Worm (Caenorhabditis elegans) whole organism, young adult: Measurements from ENCODE around the gene T28C6.11.
A peak's percentile ranks its signal among the peaks of the same experiment; 100 is the strongest.

Experiments used
- K11D2.4 ChIP-seq: fragments of 200-800 bp; sonication (Bioruptor generic); IDR thresholded peaks from 2 replicates; pipeline ENCODE4 v1.3.6; 2022; ENCODE audit warnings: missing genetic modification reagents, missing genetic modification characterization, missing compliant biosample characterization
- Y53G8AR.9 ChIP-seq: fragments of 200-800 bp; sonication (Bioruptor generic); conservative IDR thresholded peaks from 2 replicates; pipeline ENCODE4 v1.3.6; 2022; ENCODE audit warnings: missing genetic modification reagents, missing genetic modification characterization, missing compliant biosample characterization
- Y95B8A.8 ChIP-seq: fragments of 200-800 bp; sonication (Bioruptor generic); IDR thresholded peaks from 2 replicates; pipeline ENCODE4 v1.3.6; 2022; ENCODE audit warnings: missing genetic modification reagents, missing genetic modification characterization, missing compliant biosample characterization
- ZK185.1 ChIP-seq: sonication (generic microtip); optimal IDR thresholded peaks from 2 replicates; lab custom pipeline; 2016; ENCODE audit warnings: mild to moderate bottlenecking, missing genetic modification characterization, missing compliant biosample characterization; ENCODE audit not compliant: poor library complexity, severe bottlenecking
- aptf-3 ChIP-seq: fragments of 200-800 bp; sonication (Bioruptor generic); IDR thresholded peaks from 2 replicates; pipeline ENCODE4 v1.3.6; 2022; ENCODE audit warnings: missing genetic modification characterization, missing compliant biosample characterization
- attf-3 ChIP-seq: fragments of 200-800 bp; sonication (Bioruptor generic); conservative IDR thresholded peaks from 2 replicates; pipeline ENCODE4 v1.3.6; 2022; ENCODE audit warnings: missing genetic modification reagents, missing genetic modification characterization, missing compliant biosample characterization
- attf-6 ChIP-seq: fragments of 200-800 bp; sonication (Bioruptor generic); IDR thresholded peaks from 2 replicates; pipeline ENCODE4 v1.3.6; 2022; ENCODE audit warnings: missing genetic modification reagents, missing genetic modification characterization, missing compliant biosample characterization
- bed-1 ChIP-seq: fragments of 200-800 bp; sonication (Bioruptor generic); IDR thresholded peaks from 2 replicates; pipeline ENCODE4 v1.3.6; 2022; ENCODE audit warnings: missing genetic modification reagents, missing genetic modification characterization, missing compliant biosample characterization
- cebp-2 ChIP-seq: fragments of 200-800 bp; sonication (Bioruptor generic); IDR thresholded peaks from 2 replicates; pipeline ENCODE4 v1.3.6; 2022; ENCODE audit warnings: missing genetic modification characterization, missing compliant biosample characterization
- ceh-40 ChIP-seq: fragments of 200-800 bp; sonication (Bioruptor generic); IDR thresholded peaks from 2 replicates; pipeline ENCODE4 v1.3.6; 2022; ENCODE audit warnings: missing genetic modification characterization, missing compliant biosample characterization
- ceh-58 ChIP-seq: fragments of 200-800 bp; sonication (Bioruptor generic); IDR thresholded peaks from 2 replicates; pipeline ENCODE4 v1.3.6; 2022; ENCODE audit warnings: missing genetic modification characterization, missing compliant biosample characterization
- chd-7 ChIP-seq: sonication (generic microtip); optimal IDR thresholded peaks from 2 replicates; lab custom pipeline; 2016; ENCODE audit warnings: mild to moderate bottlenecking, missing genetic modification characterization, moderate library complexity, missing compliant biosample characterization
- dpl-1 ChIP-seq: fragments of 150-350 bp; optimal IDR thresholded peaks from 2 replicates; lab custom pipeline; 2014; ENCODE audit warnings: missing biosample characterization, missing genetic modification reagents, missing genetic modification characterization
- egl-18 ChIP-seq: fragments of 200-800 bp; sonication (Bioruptor generic); IDR thresholded peaks from 2 replicates; pipeline ENCODE4 v1.3.6; 2022; ENCODE audit warnings: missing genetic modification reagents, missing genetic modification characterization, missing compliant biosample characterization
- egrh-3 ChIP-seq: fragments of 200-800 bp; sonication (Bioruptor generic); IDR thresholded peaks from 2 replicates; pipeline ENCODE4 v1.3.6; 2022; ENCODE audit warnings: missing genetic modification reagents, missing genetic modification characterization, missing compliant biosample characterization
- hrde-1 ChIP-seq: sonication (generic microtip); optimal IDR thresholded peaks from 2 replicates; lab custom pipeline; 2016; ENCODE audit warnings: missing genetic modification characterization, mild to moderate bottlenecking, missing compliant biosample characterization, moderate library complexity, missing genotype, missing genetic modification reagents, borderline replicate concordance
- hsf-1 ChIP-seq: fragments of 200-800 bp; sonication (Bioruptor generic); IDR thresholded peaks from 2 replicates; pipeline ENCODE4 v1.3.6; 2022; ENCODE audit warnings: missing genetic modification reagents, missing genetic modification characterization, missing compliant biosample characterization
- lin-26 ChIP-seq: fragments of 200-800 bp; sonication (Bioruptor generic); IDR thresholded peaks from 2 replicates; pipeline ENCODE4 v1.3.6; 2022; ENCODE audit warnings: missing genetic modification reagents, missing genetic modification characterization, missing compliant biosample characterization
- lin-40 ChIP-seq: sonication (generic microtip); optimal IDR thresholded peaks from 2 replicates; lab custom pipeline; 2016; ENCODE audit warnings: missing genetic modification characterization, mild to moderate bottlenecking, missing compliant biosample characterization, missing genotype, missing genetic modification reagents
- madf-6 ChIP-seq: fragments of 200-800 bp; sonication (Bioruptor generic); IDR thresholded peaks from 2 replicates; pipeline ENCODE4 v1.3.6; 2022; ENCODE audit warnings: missing genetic modification reagents, missing genetic modification characterization, missing compliant biosample characterization
- madf-8 ChIP-seq: fragments of 200-800 bp; sonication (Bioruptor generic); conservative IDR thresholded peaks from 2 replicates; pipeline ENCODE4 v1.3.6; 2022; ENCODE audit warnings: missing genetic modification reagents, missing genetic modification characterization, missing compliant biosample characterization
- nfya-2 ChIP-seq: fragments of 200-800 bp; sonication (Bioruptor generic); IDR thresholded peaks from 2 replicates; pipeline ENCODE4 v1.3.6; 2022; ENCODE audit warnings: missing genetic modification reagents, missing genetic modification characterization, missing compliant biosample characterization
- nfyb-1 ChIP-seq: fragments of 200-800 bp; sonication (Bioruptor generic); IDR thresholded peaks from 2 replicates; pipeline ENCODE4 v1.3.6; 2022; ENCODE audit warnings: missing genetic modification reagents, missing genetic modification characterization, missing compliant biosample characterization
- nhr-120 ChIP-seq: fragments of 200-800 bp; sonication (Bioruptor generic); IDR thresholded peaks from 2 replicates; pipeline ENCODE4 v1.3.6; 2022; ENCODE audit warnings: missing genetic modification characterization, missing compliant biosample characterization
- repo-1 ChIP-seq: sonication (generic microtip); optimal IDR thresholded peaks from 2 replicates; lab custom pipeline; 2017; ENCODE audit warnings: mild to moderate bottlenecking, missing genetic modification characterization, missing compliant biosample characterization
- rpc-1 ChIP-seq, 2 experiments: fragments of 150-350 bp in 1 of 2; sonication (generic microtip) in 1 of 2; optimal IDR thresholded peaks; 2 replicates each; lab custom pipeline; 2014 to 2018; ENCODE audit warnings: missing biosample characterization in 1 of 2, missing genetic modification characterization in 1 of 2, missing genetic modification reagents in 1 of 2, missing genotype in 1 of 2
- sea-2 ChIP-seq: fragments of 200-800 bp; sonication (Bioruptor generic); IDR thresholded peaks from 2 replicates; pipeline ENCODE4 v1.3.6; 2022; ENCODE audit warnings: missing genetic modification characterization, missing compliant biosample characterization
- snpc-1.1 ChIP-seq: sonication (generic microtip); optimal IDR thresholded peaks from 2 replicates; lab custom pipeline; 2017; ENCODE audit warnings: missing genetic modification characterization, mild to moderate bottlenecking, missing compliant biosample characterization, antibody characterized with exemption, moderate library complexity, missing genotype, missing genetic modification reagents; ENCODE audit not compliant: insufficient read depth
- snpc-1.3 ChIP-seq: sonication (generic microtip); optimal IDR thresholded peaks from 2 replicates; lab custom pipeline; 2017; ENCODE audit warnings: missing genetic modification characterization, mild to moderate bottlenecking, missing compliant biosample characterization, antibody characterized with exemption, moderate library complexity, missing genotype, missing genetic modification reagents; ENCODE audit not compliant: insufficient read depth
- snpc-3.4 ChIP-seq: sonication (generic microtip); optimal IDR thresholded peaks from 2 replicates; lab custom pipeline; 2017; ENCODE audit warnings: missing genetic modification characterization, mild to moderate bottlenecking, missing compliant biosample characterization, antibody characterized with exemption, moderate library complexity, missing genotype, missing genetic modification reagents
- sptf-2 ChIP-seq: fragments of 200-800 bp; sonication (Bioruptor generic); optimal IDR thresholded peaks from 2 replicates; lab custom pipeline; 2018; ENCODE audit warnings: mild to moderate bottlenecking, missing genetic modification characterization, missing compliant biosample characterization
- tlf-1 ChIP-seq: fragments of 200-800 bp; sonication (Bioruptor generic); optimal IDR thresholded peaks from 2 replicates; lab custom pipeline; 2018; ENCODE audit warnings: mild to moderate bottlenecking, missing genetic modification characterization, missing compliant biosample characterization
- unc-130 ChIP-seq: sonication (generic microtip); optimal IDR thresholded peaks from 2 replicates; lab custom pipeline; 2016; ENCODE audit warnings: missing genetic modification reagents, missing genetic modification characterization, missing compliant biosample characterization
- unc-62 ChIP-seq: fragments of 150-350 bp; optimal IDR thresholded peaks from 2 replicates; lab custom pipeline; 2014; ENCODE audit warnings: missing biosample characterization, missing genetic modification reagents, missing genetic modification characterization
- xnd-1 ChIP-seq: sonication (generic microtip); optimal IDR thresholded peaks from 2 replicates; lab custom pipeline; 2016; ENCODE audit warnings: missing genotype, missing genetic modification reagents, missing genetic modification characterization, missing compliant biosample characterization
- ztf-18 ChIP-seq: sonication (generic microtip); optimal IDR thresholded peaks from 2 replicates; lab custom pipeline; 2016; ENCODE audit warnings: missing genotype, mild to moderate bottlenecking, missing genetic modification characterization, missing compliant biosample characterization

T28C6.11 gene

DNA sequence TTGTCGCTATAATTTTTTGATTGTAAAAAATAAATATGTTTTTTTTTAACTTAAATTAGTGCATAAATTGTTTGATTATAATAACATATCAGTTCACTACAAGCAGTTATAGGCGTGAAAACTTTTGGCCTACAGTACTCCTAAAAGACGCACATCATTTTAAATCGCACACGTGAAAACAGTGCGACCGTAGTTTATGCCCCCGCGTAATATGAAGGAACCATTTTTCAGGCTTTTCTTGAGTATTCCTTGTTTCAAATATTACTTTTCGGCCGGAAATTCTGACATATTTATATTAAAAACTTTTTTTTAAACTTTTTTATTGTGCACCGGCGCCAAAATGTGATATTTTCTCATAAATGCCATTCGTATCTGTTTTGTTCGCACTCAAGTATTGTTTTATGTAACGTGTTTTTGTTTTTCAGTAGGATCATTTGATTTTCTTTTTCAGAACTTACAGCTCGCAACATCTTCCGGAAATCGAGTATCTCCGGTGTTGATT, 48.5 kb upstream of the T28C6.11 start, which contains the start of gene oma-1 (continued):
- TF ChIP-seq xnd-1 (tag; lab: Kevin White, UChicago) (peak; percentile 95), bed-1 (GFP tag; lab: Robert Waterston, UW) (no peak), sea-2 (no peak), snpc-1.3 (tag; lab: Kevin White, UChicago) (no peak), snpc-3.4 (tag; lab: Kevin White, UChicago) (peak; percentile 82), hsf-1 (GFP tag; lab: Robert Waterston, UW) (no peak; the same call in 1 of the 2 replicates), K11D2.4 (GFP tag; lab: Robert Waterston, UW) (no peak), nfya-2 (GFP tag; lab: Robert Waterston, UW) (no peak), sptf-2 (GFP tag; lab: Kevin White, UChicago) (no peak), madf-6 (GFP tag; lab: Robert Waterston, UW) (peak; percentile 99), tlf-1 (GFP tag; lab: Kevin White, UChicago) (peak; percentile 78), repo-1 (tag; lab: Kevin White, UChicago) (no peak), attf-3 (GFP tag; lab: Robert Waterston, UW) (peak; percentile 56; the same call in 1 of the 2 replicates)
- TF ChIP-seq, all 124 proteins: peak for 22

DNA sequence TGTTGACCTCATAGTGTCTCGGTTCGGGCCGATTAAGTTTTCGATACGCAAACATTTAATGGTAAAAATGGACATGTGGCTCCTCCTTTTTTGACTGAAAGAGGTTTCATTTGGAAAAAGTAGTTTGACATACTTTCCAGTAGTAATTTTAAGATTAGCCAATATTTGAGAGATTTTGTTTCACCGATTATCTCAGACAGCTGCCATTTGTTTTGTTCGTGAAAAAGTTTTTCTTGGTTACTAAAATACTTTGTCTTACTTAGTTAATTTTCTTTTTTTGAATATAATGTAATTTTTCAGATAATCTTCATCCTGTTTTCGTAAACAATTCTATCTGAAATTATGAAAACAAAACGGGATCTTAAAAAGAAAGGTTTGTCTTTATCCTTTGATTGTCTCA, 46.2 kb upstream of the T28C6.11 start, which contains the start of gene C09G9.5:
TSS of gene C09G9.5 (plus strand) at position 301 of the 400 bp plus-strand sequence.
- TF ChIP-seq lin-26 (GFP tag; lab: Robert Waterston, UW) = no peak
- TF ChIP-seq ceh-40 (GFP tag; lab: Robert Waterston, UW) = no peak
- TF ChIP-seq unc-130 (GFP tag; lab: Kevin White, UChicago) = no peak
- no peak for TF ChIP-seq nfyb-1 (GFP tag; lab: Robert Waterston, UW)
- TF ChIP-seq egrh-3 = no peak
- no peak for TF ChIP-seq nhr-120 (GFP tag; lab: Robert Waterston, UW)
- TF ChIP-seq cebp-2 = no peak
- no peak for TF ChIP-seq madf-8 (GFP tag; lab: Robert Waterston, UW)
- no peak for TF ChIP-seq Y53G8AR.9 (GFP tag; lab: Robert Waterston, UW)
- no peak for TF ChIP-seq dpl-1 (GFP tag; lab: Kevin White, UChicago)
- no peak for TF ChIP-seq rpc-1 (optimal IDR thresholded peaks at IDR 0.05; lab: Kevin White, UChicago)
- no peak for TF ChIP-seq rpc-1 (tag; optimal IDR thresholded peaks at IDR 0.05; lab: Kevin White, UChicago)
- TF ChIP-seq ZK185.1 = no peak

DNA sequence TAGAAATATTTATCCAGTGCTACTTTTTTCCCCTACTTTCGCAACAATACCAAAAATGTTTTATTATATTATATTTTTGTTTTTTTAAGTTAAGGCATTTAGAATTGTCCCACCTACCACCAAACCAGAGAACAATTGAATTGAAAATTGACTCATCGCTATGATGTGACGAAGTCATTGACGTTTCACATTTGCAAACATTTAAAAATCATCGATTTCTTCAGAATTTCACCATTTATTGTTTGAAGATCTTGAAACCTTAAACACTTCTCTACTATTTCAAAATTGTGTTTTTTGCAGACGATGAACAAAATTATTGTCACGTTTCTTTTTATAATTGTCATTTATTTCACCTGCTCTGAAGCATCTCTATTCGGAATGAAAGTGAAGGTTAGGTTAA, 41.1 kb upstream of the T28C6.11 start, which contains the start of gene C09G9.8:
TSS of gene C09G9.8 (plus strand) at position 301 of the 400 bp plus-strand sequence.
- no peak for TF ChIP-seq snpc-1.1 (tag; lab: Kevin White, UChicago)
- TF ChIP-seq unc-62 (GFP tag; lab: Kevin White, UChicago) = no peak
- no peak for TF ChIP-seq ceh-58 (GFP tag; lab: Robert Waterston, UW)
- no peak for TF ChIP-seq egl-18 (GFP tag; lab: Robert Waterston, UW)
- TF ChIP-seq attf-6 (GFP tag; lab: Robert Waterston, UW) = no peak
- TF ChIP-seq chd-7 = no peak
- no peak for TF ChIP-seq hrde-1 (tag; lab: Kevin White, UChicago)
- no peak for TF ChIP-seq ztf-18 (tag; lab: Kevin White, UChicago)
- TF ChIP-seq Y95B8A.8 (GFP tag; lab: Robert Waterston, UW) = no peak
- no peak for TF ChIP-seq aptf-3 (GFP tag; lab: Robert Waterston, UW)
- TF ChIP-seq lin-40 = no peak
